Worm (Caenorhabditis elegans): ENCODE measurements around the gene nnt-1.

nnt-1 gene

DNA sequence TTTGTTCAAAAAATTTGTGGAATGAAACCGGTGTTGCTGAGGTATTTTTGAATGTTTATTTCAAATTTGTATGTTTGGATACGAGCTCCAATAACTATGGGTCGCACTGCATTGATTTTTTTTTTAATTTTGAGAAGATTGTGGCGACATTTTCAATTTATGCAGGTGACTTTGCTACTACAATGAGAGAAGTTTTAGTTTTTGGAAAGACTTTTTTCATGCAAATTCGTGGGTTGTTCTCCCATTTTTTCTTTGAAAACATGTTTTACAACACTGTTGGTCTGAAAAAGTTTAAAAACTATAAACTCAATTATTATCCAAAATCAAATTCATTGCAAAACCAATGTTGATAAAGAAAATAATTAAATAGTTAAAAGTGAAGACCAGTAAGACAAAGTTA, 33.4 kb upstream of the nnt-1 start (continued):
- no peak for TF ChIP-seq mes-4 (tag; optimal IDR thresholded peaks at IDR 0.05)
- TF ChIP-seq T26A5.8 (tag; optimal IDR thresholded peaks at IDR 0.05) = no peak
- TF ChIP-seq F57A8.1 (GFP tag; optimal IDR thresholded peaks at IDR 0.05) = no peak
- TF ChIP-seq ceh-91 (GFP tag; IDR thresholded peaks at IDR 0.05) = no peak
- no peak for TF ChIP-seq bed-1 (GFP tag; IDR thresholded peaks at IDR 0.05)
- TF ChIP-seq bed-2 (GFP tag; IDR thresholded peaks at IDR 0.05) = no peak
- no peak for TF ChIP-seq lin-35 (GFP tag; optimal IDR thresholded peaks at IDR 0.05)
- no peak for TF ChIP-seq lin-54 (GFP tag; optimal IDR thresholded peaks at IDR 0.05)
- TF ChIP-seq snpc-4 (GFP tag; optimal IDR thresholded peaks at IDR 0.05) = no peak
- TF ChIP-seq snpc-4 (tag; optimal IDR thresholded peaks at IDR 0.05) = no peak
- no peak for TF ChIP-seq pha-4 (tag; optimal IDR thresholded peaks at IDR 0.05)
- TF ChIP-seq T07F8.4 (tag; optimal IDR thresholded peaks at IDR 0.05) = no peak
- no peak for TF ChIP-seq egrh-3 (GFP tag; IDR thresholded peaks at IDR 0.05)
- TF ChIP-seq B0035.1 (tag; optimal IDR thresholded peaks at IDR 0.05) = no peak
- TF ChIP-seq somi-1 (GFP tag; optimal IDR thresholded peaks at IDR 0.05) = no peak
- TF ChIP-seq lir-1 (GFP tag; conservative IDR thresholded peaks at IDR 0.05) = no peak
- peak; percentile 41 for TF ChIP-seq atf-7 (tag; optimal IDR thresholded peaks at IDR 0.05)
- peak; percentile 61 for TF ChIP-seq madf-10 (tag; optimal IDR thresholded peaks at IDR 0.05)
- TF ChIP-seq sptf-2 (GFP tag; optimal IDR thresholded peaks at IDR 0.05) = peak; percentile 12
- no peak for TF ChIP-seq F52B5.7 (tag; optimal IDR thresholded peaks at IDR 0.05)
- no peak for TF ChIP-seq mel-28 (tag; optimal IDR thresholded peaks at IDR 0.05; ENCODE audit: borderline replicate concordance)
- no peak for TF ChIP-seq ceh-100 (GFP tag; IDR thresholded peaks at IDR 0.05)
- TF ChIP-seq Y67H2A.10 (GFP tag; conservative IDR thresholded peaks at IDR 0.05) = no peak
- TF ChIP-seq nfya-1 (tag; optimal IDR thresholded peaks at IDR 0.05; ENCODE audit: borderline replicate concordance, insufficient read depth) = no peak
- TF ChIP-seq lin-26 (GFP tag; IDR thresholded peaks at IDR 0.05) = no peak
- no peak for TF ChIP-seq ama-1 (optimal IDR thresholded peaks at IDR 0.05)
- no peak for TF ChIP-seq ama-1 (GFP tag; optimal IDR thresholded peaks at IDR 0.05)
- TF ChIP-seq Y56A3A.18 (GFP tag; IDR thresholded peaks at IDR 0.05) = peak; percentile 18; the same call in 1 of the 2 replicates
- no peak for TF ChIP-seq hsf-1 (GFP tag; IDR thresholded peaks at IDR 0.05)
- TF ChIP-seq K11D2.4 (GFP tag; IDR thresholded peaks at IDR 0.05) = no peak
- TF ChIP-seq nhr-179 (tag; optimal IDR thresholded peaks at IDR 0.05) = no peak
- TF ChIP-seq cebp-1 (GFP tag; IDR thresholded peaks at IDR 0.05) = no peak
- TF ChIP-seq cebp-1 (tag; optimal IDR thresholded peaks at IDR 0.05) = no peak
- no peak for TF ChIP-seq C17E4.6 (GFP tag; IDR thresholded peaks at IDR 0.05)
- TF ChIP-seq Y79H2A.3 (GFP tag; conservative IDR thresholded peaks at IDR 0.05) = no peak
- TF ChIP-seq gei-17 (GFP tag; optimal IDR thresholded peaks at IDR 0.05) = no peak
- TF ChIP-seq fkh-3 (tag; optimal IDR thresholded peaks at IDR 0.05) = no peak
- TF ChIP-seq hmg-20 (GFP tag; IDR thresholded peaks at IDR 0.05) = no peak
- no peak for TF ChIP-seq mcd-1 (GFP tag; IDR thresholded peaks at IDR 0.05)
- TF ChIP-seq attf-5 (GFP tag; optimal IDR thresholded peaks at IDR 0.05) = no peak
- 0 out of 2 replicates have a peak, but pooled peaks have one; percentile 23 for TF ChIP-seq B0336.3 (GFP tag; IDR thresholded peaks at IDR 0.05)
- no peak for TF ChIP-seq zfh-2 (GFP tag; conservative IDR thresholded peaks at IDR 0.05)

DNA sequence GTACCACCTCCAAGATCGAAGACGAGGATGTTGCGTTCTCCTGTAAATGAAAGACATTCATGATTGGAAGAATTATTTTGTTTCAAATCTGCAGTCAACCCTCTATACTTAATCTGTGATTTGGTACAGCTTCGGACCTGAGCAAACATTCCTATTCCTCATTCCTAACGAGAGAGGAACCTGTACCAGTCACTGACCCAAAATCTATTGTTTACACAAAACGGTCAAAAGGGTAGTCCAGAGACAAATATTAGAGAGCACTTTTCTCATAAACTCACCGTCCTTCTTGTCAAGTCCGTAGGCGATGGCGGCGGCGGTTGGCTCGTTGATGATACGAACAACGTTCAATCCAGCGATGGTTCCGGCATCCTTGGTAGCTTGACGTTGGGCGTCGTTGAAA, 31.3 kb upstream of the nnt-1 start:
- no peak for TF ChIP-seq chd-7 (tag; optimal IDR thresholded peaks at IDR 0.05)
- no peak for TF ChIP-seq Y67H2A.10 (GFP tag; conservative IDR thresholded peaks at IDR 0.05)
- TF ChIP-seq ceh-79 (tag; optimal IDR thresholded peaks at IDR 0.05) = no peak
- TF ChIP-seq sdz-38 (tag; optimal IDR thresholded peaks at IDR 0.05) = no peak
- TF ChIP-seq F49E8.2 (tag; optimal IDR thresholded peaks at IDR 0.05; ENCODE audit: insufficient read depth) = no peak
- TF ChIP-seq egl-18 (GFP tag; IDR thresholded peaks at IDR 0.05) = no peak
- TF ChIP-seq lag-1 (GFP tag; IDR thresholded peaks at IDR 0.05) = no peak
